Worm (Caenorhabditis elegans) whole organism, young adult: Measurements from ENCODE around the gene T07C4.3.

Experiments
- B0035.1 ChIP-seq: sonication (generic microtip); optimal IDR thresholded peaks from 2 replicates; lab custom pipeline; 2016; ENCODE audit warnings: missing genetic modification characterization, mild to moderate bottlenecking, missing compliant biosample characterization, missing genotype, missing genetic modification reagents
- B0336.3 ChIP-seq: fragments of 200-800 bp; sonication (Bioruptor generic); IDR thresholded peaks from 2 replicates; pipeline ENCODE4 v1.3.6; 2022; ENCODE audit warnings: missing genetic modification characterization, missing compliant biosample characterization
- C06A6.2 ChIP-seq: fragments of 200-800 bp; sonication (Bioruptor generic); conservative IDR thresholded peaks from 2 replicates; pipeline ENCODE4 v1.3.6; 2022; ENCODE audit warnings: missing genetic modification characterization, missing compliant biosample characterization
- C17E4.6 ChIP-seq: fragments of 200-800 bp; sonication (Bioruptor generic); IDR thresholded peaks from 2 replicates; pipeline ENCODE4 v1.3.6; 2022; ENCODE audit warnings: missing genetic modification reagents, missing genetic modification characterization, missing compliant biosample characterization
- D2030.7 ChIP-seq: fragments of 200-800 bp; sonication (Bioruptor generic); IDR thresholded peaks from 2 replicates; pipeline ENCODE4 v1.3.6; 2022; ENCODE audit warnings: missing genetic modification reagents, missing genetic modification characterization, missing compliant biosample characterization
- F23B12.7 ChIP-seq: sonication (generic microtip); optimal IDR thresholded peaks from 2 replicates; lab custom pipeline; 2017; ENCODE audit warnings: missing genetic modification characterization, mild to moderate bottlenecking, missing compliant biosample characterization, antibody characterized with exemption, moderate library complexity; ENCODE audit not compliant: insufficient read depth
- F37B4.10 ChIP-seq: fragments of 200-800 bp; sonication (Bioruptor generic); IDR thresholded peaks from 2 replicates; pipeline ENCODE4 v1.3.6; 2022; ENCODE audit warnings: missing genetic modification characterization, missing compliant biosample characterization
- F39B2.1 ChIP-seq: fragments of 200-800 bp; sonication (Bioruptor generic); IDR thresholded peaks from 2 replicates; pipeline ENCODE4 v1.3.6; 2022; ENCODE audit warnings: missing genetic modification reagents, missing genetic modification characterization, missing compliant biosample characterization
- F52B5.7 ChIP-seq: sonication (generic microtip); optimal IDR thresholded peaks from 2 replicates; lab custom pipeline; 2016; ENCODE audit warnings: mild to moderate bottlenecking, missing genetic modification characterization, missing compliant biosample characterization
- F55B11.4 ChIP-seq: sonication (generic microtip); optimal IDR thresholded peaks from 2 replicates; lab custom pipeline; 2016; ENCODE audit warnings: missing compliant biosample characterization, missing genetic modification characterization, borderline replicate concordance; ENCODE audit not compliant: insufficient read depth
- F57C9.4 ChIP-seq: sonication (generic microtip); optimal IDR thresholded peaks from 2 replicates; lab custom pipeline; 2017; ENCODE audit warnings: mild to moderate bottlenecking, missing genetic modification characterization, missing compliant biosample characterization
- T07F8.4 ChIP-seq: sonication (generic microtip); optimal IDR thresholded peaks from 2 replicates; lab custom pipeline; 2016; ENCODE audit warnings: mild to moderate bottlenecking, missing genetic modification characterization, moderate library complexity, missing compliant biosample characterization
- T26A5.8 ChIP-seq: sonication (generic microtip); optimal IDR thresholded peaks from 2 replicates; lab custom pipeline; 2016; ENCODE audit warnings: missing genetic modification characterization, missing compliant biosample characterization
- Y53G8AR.9 ChIP-seq: fragments of 200-800 bp; sonication (Bioruptor generic); conservative IDR thresholded peaks from 2 replicates; pipeline ENCODE4 v1.3.6; 2022; ENCODE audit warnings: missing genetic modification reagents, missing genetic modification characterization, missing compliant biosample characterization
- Y56A3A.18 ChIP-seq: fragments of 200-800 bp; sonication (Bioruptor generic); IDR thresholded peaks from 2 replicates; pipeline ENCODE4 v1.3.6; 2022; ENCODE audit warnings: missing genetic modification reagents, missing genetic modification characterization, missing compliant biosample characterization
- Y79H2A.3 ChIP-seq: fragments of 200-800 bp; sonication (Bioruptor generic); conservative IDR thresholded peaks from 2 replicates; pipeline ENCODE4 v1.3.6; 2022; ENCODE audit warnings: missing genetic modification reagents, missing genetic modification characterization, missing compliant biosample characterization
- Y95B8A.8 ChIP-seq: fragments of 200-800 bp; sonication (Bioruptor generic); IDR thresholded peaks from 2 replicates; pipeline ENCODE4 v1.3.6; 2022; ENCODE audit warnings: missing genetic modification reagents, missing genetic modification characterization, missing compliant biosample characterization
- aptf-2 ChIP-seq: fragments of 200-800 bp; sonication (Bioruptor generic); conservative IDR thresholded peaks from 2 replicates; pipeline ENCODE4 v1.3.6; 2022; ENCODE audit warnings: missing genetic modification reagents, missing genetic modification characterization, missing compliant biosample characterization
- aptf-3 ChIP-seq: fragments of 200-800 bp; sonication (Bioruptor generic); IDR thresholded peaks from 2 replicates; pipeline ENCODE4 v1.3.6; 2022; ENCODE audit warnings: missing genetic modification characterization, missing compliant biosample characterization
- atf-7 ChIP-seq: sonication (generic microtip); optimal IDR thresholded peaks from 2 replicates; lab custom pipeline; 2017; ENCODE audit warnings: mild to moderate bottlenecking, missing genetic modification characterization, missing compliant biosample characterization
- ceh-79 ChIP-seq: sonication (generic microtip); optimal IDR thresholded peaks from 2 replicates; lab custom pipeline; 2017; ENCODE audit warnings: mild to moderate bottlenecking, missing genetic modification characterization, missing compliant biosample characterization
- ceh-91 ChIP-seq: fragments of 200-800 bp; sonication (Bioruptor generic); IDR thresholded peaks from 2 replicates; pipeline ENCODE4 v1.3.6; 2022; ENCODE audit warnings: missing genetic modification reagents, missing genetic modification characterization, missing compliant biosample characterization
- dpff-1 ChIP-seq: sonication (generic microtip); optimal IDR thresholded peaks from 2 replicates; lab custom pipeline; 2017; ENCODE audit warnings: mild to moderate bottlenecking, missing genetic modification characterization, missing compliant biosample characterization
- dpl-1 ChIP-seq: fragments of 150-350 bp; optimal IDR thresholded peaks from 2 replicates; lab custom pipeline; 2014; ENCODE audit warnings: missing biosample characterization, missing genetic modification reagents, missing genetic modification characterization
- egl-44 ChIP-seq: fragments of 200-800 bp; sonication (Bioruptor generic); IDR thresholded peaks from 2 replicates; pipeline ENCODE4 v1.3.6; 2022; ENCODE audit warnings: missing genetic modification reagents, missing genetic modification characterization, missing compliant biosample characterization
- egrh-3 ChIP-seq: fragments of 200-800 bp; sonication (Bioruptor generic); IDR thresholded peaks from 2 replicates; pipeline ENCODE4 v1.3.6; 2022; ENCODE audit warnings: missing genetic modification reagents, missing genetic modification characterization, missing compliant biosample characterization
- ekl-4 ChIP-seq: fragments of 200-800 bp; sonication (Bioruptor generic); IDR thresholded peaks from 2 replicates; pipeline ENCODE4 v1.3.6; 2022; ENCODE audit warnings: missing genetic modification reagents, missing genetic modification characterization, missing compliant biosample characterization
- hlh-12 ChIP-seq: sonication (generic microtip); optimal IDR thresholded peaks from 2 replicates; lab custom pipeline; 2016; ENCODE audit warnings: missing genetic modification characterization, missing compliant biosample characterization
- hmg-1.2 ChIP-seq: fragments of 200-800 bp; sonication (Bioruptor generic); IDR thresholded peaks from 2 replicates; pipeline ENCODE4 v1.3.6; 2022; ENCODE audit warnings: missing genetic modification reagents, missing genetic modification characterization, missing compliant biosample characterization
- hmg-20 ChIP-seq: fragments of 200-800 bp; sonication (Bioruptor generic); IDR thresholded peaks from 2 replicates; pipeline ENCODE4 v1.3.6; 2022; ENCODE audit warnings: missing genetic modification reagents, missing genetic modification characterization, missing compliant biosample characterization
- hsf-1 ChIP-seq: fragments of 200-800 bp; sonication (Bioruptor generic); IDR thresholded peaks from 2 replicates; pipeline ENCODE4 v1.3.6; 2022; ENCODE audit warnings: missing genetic modification reagents, missing genetic modification characterization, missing compliant biosample characterization
- lin-40 ChIP-seq: sonication (generic microtip); optimal IDR thresholded peaks from 2 replicates; lab custom pipeline; 2016; ENCODE audit warnings: missing genetic modification characterization, mild to moderate bottlenecking, missing compliant biosample characterization, missing genotype, missing genetic modification reagents
- lsl-1 ChIP-seq: fragments of 200-800 bp; sonication (Bioruptor generic); optimal IDR thresholded peaks from 2 replicates; lab custom pipeline; 2018; ENCODE audit warnings: mild to moderate bottlenecking, missing genetic modification characterization, moderate library complexity, missing compliant biosample characterization
- lsy-27 ChIP-seq: sonication (generic microtip); optimal IDR thresholded peaks from 2 replicates; lab custom pipeline; 2017; ENCODE audit warnings: missing genetic modification characterization, mild to moderate bottlenecking, missing compliant biosample characterization, antibody characterized with exemption, missing genotype, borderline replicate concordance; ENCODE audit not compliant: insufficient read depth
- mcd-1 ChIP-seq: fragments of 200-800 bp; sonication (Bioruptor generic); IDR thresholded peaks from 2 replicates; pipeline ENCODE4 v1.3.6; 2022; ENCODE audit warnings: missing genetic modification reagents, missing genetic modification characterization, missing compliant biosample characterization
- mes-4 ChIP-seq: sonication (generic microtip); optimal IDR thresholded peaks from 2 replicates; lab custom pipeline; 2016; ENCODE audit warnings: missing genotype, missing genetic modification characterization, missing compliant biosample characterization
- mxl-1 ChIP-seq: sonication (generic microtip); optimal IDR thresholded peaks from 2 replicates; lab custom pipeline; 2016; ENCODE audit warnings: missing genetic modification characterization, missing compliant biosample characterization
- nfya-2 ChIP-seq: fragments of 200-800 bp; sonication (Bioruptor generic); IDR thresholded peaks from 2 replicates; pipeline ENCODE4 v1.3.6; 2022; ENCODE audit warnings: missing genetic modification reagents, missing genetic modification characterization, missing compliant biosample characterization
- nfyb-1 ChIP-seq: fragments of 200-800 bp; sonication (Bioruptor generic); IDR thresholded peaks from 2 replicates; pipeline ENCODE4 v1.3.6; 2022; ENCODE audit warnings: missing genetic modification reagents, missing genetic modification characterization, missing compliant biosample characterization
- nhr-90 ChIP-seq: sonication (generic microtip); optimal IDR thresholded peaks from 2 replicates; lab custom pipeline; 2016; ENCODE audit warnings: missing genotype, mild to moderate bottlenecking, missing genetic modification characterization, missing compliant biosample characterization
- rec-8 ChIP-seq, 2 experiments: sonication (generic microtip); optimal IDR thresholded peaks; 2 replicates each; lab custom pipeline; 2016; ENCODE audit warnings: mild to moderate bottlenecking in 2 of 2, missing genetic modification characterization in 2 of 2, missing genetic modification reagents in 2 of 2, missing genotype in 2 of 2, missing biosample characterization in 1 of 2, missing compliant biosample characterization in 1 of 2, moderate library complexity in 1 of 2
- repo-1 ChIP-seq: sonication (generic microtip); optimal IDR thresholded peaks from 2 replicates; lab custom pipeline; 2017; ENCODE audit warnings: mild to moderate bottlenecking, missing genetic modification characterization, missing compliant biosample characterization
- sdz-38 ChIP-seq: sonication (generic microtip); optimal IDR thresholded peaks from 2 replicates; lab custom pipeline; 2016; ENCODE audit warnings: missing genotype, missing genetic modification characterization, missing compliant biosample characterization
- sea-2 ChIP-seq: fragments of 200-800 bp; sonication (Bioruptor generic); IDR thresholded peaks from 2 replicates; pipeline ENCODE4 v1.3.6; 2022; ENCODE audit warnings: missing genetic modification characterization, missing compliant biosample characterization
- snpc-1.3 ChIP-seq: sonication (generic microtip); optimal IDR thresholded peaks from 2 replicates; lab custom pipeline; 2017; ENCODE audit warnings: missing genetic modification characterization, mild to moderate bottlenecking, missing compliant biosample characterization, antibody characterized with exemption, moderate library complexity, missing genotype, missing genetic modification reagents; ENCODE audit not compliant: insufficient read depth
- snpc-4 ChIP-seq, 5 experiments: fragments of 150-350 bp in 1 of 5; sonication (generic microtip) in 4 of 5; optimal IDR thresholded peaks; 2 replicates each; lab custom pipeline; 2014 to 2018; ENCODE audit warnings: missing genetic modification characterization in 5 of 5, missing biosample characterization in 3 of 5, antibody characterized with exemption in 2 of 5, mild to moderate bottlenecking in 2 of 5, missing compliant biosample characterization in 2 of 5, missing genotype in 2 of 5, moderate library complexity in 2 of 5, missing genetic modification reagents in 1 of 5
- tlf-1 ChIP-seq: fragments of 200-800 bp; sonication (Bioruptor generic); optimal IDR thresholded peaks from 2 replicates; lab custom pipeline; 2018; ENCODE audit warnings: mild to moderate bottlenecking, missing genetic modification characterization, missing compliant biosample characterization
- unc-62 ChIP-seq: fragments of 150-350 bp; optimal IDR thresholded peaks from 2 replicates; lab custom pipeline; 2014; ENCODE audit warnings: missing biosample characterization, missing genetic modification reagents, missing genetic modification characterization

The T07C4.3 gene

DNA sequence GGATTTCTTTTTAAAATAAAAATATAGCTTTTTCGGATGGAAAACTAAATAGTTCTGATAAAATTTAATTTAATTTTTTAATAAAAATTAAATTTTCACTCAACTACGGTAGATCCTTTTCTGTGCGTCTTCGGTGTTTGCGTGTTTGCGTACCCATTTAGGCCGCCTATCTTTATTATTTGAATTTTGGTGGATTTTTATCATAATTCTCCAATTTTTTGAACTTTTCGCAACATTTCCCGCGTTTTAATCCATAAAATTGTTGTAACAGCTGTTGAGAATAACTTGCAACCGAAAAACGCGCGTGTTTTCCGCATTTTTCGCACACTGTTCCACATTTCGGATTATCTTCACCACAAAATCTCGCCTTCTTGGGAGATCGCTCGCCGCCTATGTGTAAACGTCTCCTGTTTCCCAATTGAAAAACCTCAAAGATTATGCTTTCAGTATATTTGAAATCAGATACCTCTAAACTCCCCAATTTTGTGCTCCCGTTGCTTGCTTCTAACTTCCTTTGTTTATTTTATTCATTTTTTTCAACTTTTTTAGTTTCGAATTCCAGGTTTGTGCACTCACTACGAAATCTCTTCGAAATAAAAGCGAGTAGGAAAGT, at the start of gene T07C4.3:
Gene T07C4.3, plus strand, starts transcription at position 563 of the 613 bp plus-strand sequence.
- TF ChIP-seq T07F8.4, result no peak
- no peak for TF ChIP-seq rec-8 (tag; optimal IDR thresholded peaks at IDR 0.05; lab: Kevin White, UChicago)
- TF ChIP-seq F23B12.7 (tag; lab: Kevin White, UChicago), result no peak
- no peak for TF ChIP-seq mxl-1
- no peak for TF ChIP-seq ceh-79 (tag; lab: Kevin White, UChicago)
- no peak for TF ChIP-seq F57C9.4 (tag; lab: Kevin White, UChicago)
- TF ChIP-seq tlf-1 (GFP tag; lab: Kevin White, UChicago), result peak; percentile 44
- no peak for TF ChIP-seq Y53G8AR.9
- TF ChIP-seq C06A6.2, result no peak
- peak; percentile 71 for TF ChIP-seq D2030.7 (GFP tag; lab: Robert Waterston, UW)
- no peak for TF ChIP-seq nfya-2 (GFP tag; lab: Robert Waterston, UW)
- TF ChIP-seq ceh-91 (GFP tag; lab: Robert Waterston, UW), result peak; percentile 65
- no peak for TF ChIP-seq C17E4.6
- TF ChIP-seq hmg-20, result no peak
- no peak for TF ChIP-seq unc-62 (GFP tag; lab: Kevin White, UChicago)
- no peak for TF ChIP-seq sea-2
- TF ChIP-seq nhr-90 (tag; lab: Kevin White, UChicago), result no peak
- TF ChIP-seq T26A5.8, result no peak
- no peak for TF ChIP-seq egl-44 (GFP tag; lab: Robert Waterston, UW)
- no peak for TF ChIP-seq Y79H2A.3 (GFP tag; lab: Robert Waterston, UW)
- peak; percentile 83 for TF ChIP-seq lsl-1 (GFP tag; lab: Kevin White, UChicago)
- no peak for TF ChIP-seq hlh-12 (tag; lab: Kevin White, UChicago)
- TF ChIP-seq Y95B8A.8 (GFP tag; lab: Robert Waterston, UW), result no peak
- no peak for TF ChIP-seq snpc-1.3 (tag; lab: Kevin White, UChicago)
- no peak for TF ChIP-seq repo-1 (tag; lab: Kevin White, UChicago)
- no peak for TF ChIP-seq sdz-38
- 0 out of 2 replicates have a peak, but pooled peaks have one; percentile 27 for TF ChIP-seq hsf-1 (GFP tag; lab: Robert Waterston, UW)
- TF ChIP-seq F39B2.1 (GFP tag; lab: Robert Waterston, UW), result no peak
- TF ChIP-seq aptf-3 (GFP tag; lab: Robert Waterston, UW), result no peak
- TF ChIP-seq snpc-4 (GFP tag; optimal IDR thresholded peaks at IDR 0.05; lab: Kevin White, UChicago), result no peak
- TF ChIP-seq snpc-4 (tag; optimal IDR thresholded peaks at IDR 0.05; lab: Kevin White, UChicago), result no peak
- TF ChIP-seq F55B11.4 (tag; lab: Kevin White, UChicago), result no peak
- TF ChIP-seq mes-4 (tag; lab: Kevin White, UChicago), result no peak
- no peak for TF ChIP-seq aptf-2 (GFP tag; lab: Robert Waterston, UW)
- TF ChIP-seq atf-7 (tag; lab: Kevin White, UChicago), result no peak
- TF ChIP-seq lin-40, result no peak
- TF ChIP-seq ekl-4 (GFP tag; lab: Robert Waterston, UW), result no peak
- no peak for TF ChIP-seq nfyb-1 (GFP tag; lab: Robert Waterston, UW)
- no peak for TF ChIP-seq dpff-1 (tag; lab: Kevin White, UChicago)
- peak; percentile 32 for TF ChIP-seq dpl-1 (GFP tag; lab: Kevin White, UChicago)
- TF ChIP-seq hmg-1.2 (GFP tag; lab: Robert Waterston, UW), result no peak
- no peak for TF ChIP-seq F37B4.10
- TF ChIP-seq lsy-27 (tag; lab: Kevin White, UChicago), result no peak
- no peak for TF ChIP-seq egrh-3 (GFP tag; lab: Robert Waterston, UW)
- TF ChIP-seq F52B5.7 (tag; lab: Kevin White, UChicago), result no peak
- TF ChIP-seq mcd-1 (GFP tag; lab: Robert Waterston, UW), result no peak
- no peak for TF ChIP-seq B0035.1 (tag; lab: Kevin White, UChicago)
- no peak for TF ChIP-seq B0336.3 (GFP tag; lab: Robert Waterston, UW)
- TF ChIP-seq Y56A3A.18 (GFP tag; lab: Robert Waterston, UW), result no peak
